Worm (Caenorhabditis elegans): ENCODE measurements around the gene nduv-2.

DNA sequence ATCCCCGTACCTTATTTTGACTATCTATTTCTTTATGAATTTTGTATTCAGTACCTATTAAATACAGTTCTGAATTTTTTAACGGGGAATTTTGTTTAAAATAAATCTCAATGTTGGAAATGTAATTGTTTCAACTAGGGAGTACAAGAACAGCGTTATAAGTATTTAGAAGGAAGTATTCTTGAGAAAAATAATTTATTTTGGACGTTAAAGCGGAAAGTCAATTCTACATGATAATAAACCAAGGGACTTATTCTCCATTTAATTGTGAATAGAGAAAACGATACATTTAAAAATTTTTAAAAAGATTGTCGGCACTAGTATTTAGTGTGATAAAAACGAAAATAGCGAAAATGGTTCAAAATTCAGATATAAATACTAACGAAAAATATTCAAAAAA, 43.8 kb upstream of the nduv-2 start:
- no peak for TF ChIP-seq nhr-11 (tag; optimal IDR thresholded peaks at IDR 0.05)
- no peak for TF ChIP-seq dmd-4 (tag; optimal IDR thresholded peaks at IDR 0.05; ENCODE audit: borderline replicate concordance)
- TF ChIP-seq nfya-1 (tag; optimal IDR thresholded peaks at IDR 0.05): no peak
- no peak for TF ChIP-seq ceh-34 (tag; optimal IDR thresholded peaks at IDR 0.05)
- no peak for TF ChIP-seq ceh-2 (tag; optimal IDR thresholded peaks at IDR 0.05)
- TF ChIP-seq pqm-1 (tag; optimal IDR thresholded peaks at IDR 0.05): no peak
